Fruit fly (Drosophila melanogaster): ENCODE results near the gene CG15005.

The CG15005 gene

dm6 chr3L:4230357-4230901 lies 26.3 kb upstream of the CG15005 start (continued):
- TF ChIP-seq jigr1 (GFP tag; IDR thresholded peaks at IDR 0.05) (peak; percentile 89), CG17802 (tag; optimal IDR thresholded peaks at IDR 0.05) (peak; percentile 79), Scr (GFP tag; IDR thresholded peaks at IDR 0.05; ENCODE audit: partially characterized antibody) (no peak), CG12942 (GFP tag; optimal IDR thresholded peaks at IDR 0.05) (peak; percentile 91), fd96Cb (tag; optimal IDR thresholded peaks at IDR 0.05) (peak; percentile 97), Six4 (GFP tag; optimal IDR thresholded peaks at IDR 0.05) (peak; percentile 94), corto (GFP tag; optimal IDR thresholded peaks at IDR 0.05) (no peak), Meics (GFP tag; optimal IDR thresholded peaks at IDR 0.05) (peak; percentile 67), CG14050 (GFP tag; IDR thresholded peaks at IDR 0.05) (peak; percentile 82), Neu2 (GFP tag; optimal IDR thresholded peaks at IDR 0.05; ENCODE audit: borderline replicate concordance) (peak; percentile 93), CG34376 (GFP tag; optimal IDR thresholded peaks at IDR 0.05) (peak; percentile 26), repo (GFP tag; optimal IDR thresholded peaks at IDR 0.05) (peak; percentile 93), Nf-YC (tag; optimal IDR thresholded peaks at IDR 0.05) (peak; percentile 71), Kr (GFP tag; optimal IDR thresholded peaks at IDR 0.05) (peak; percentile 96), Hsf (GFP tag; optimal IDR thresholded peaks at IDR 0.05) (peak; percentile 95), MBD-R2 (GFP tag; IDR thresholded peaks at IDR 0.05) (peak; percentile 27; the same call in 1 of the 2 replicates), CG16779 (GFP tag; IDR thresholded peaks at IDR 0.05) (no peak), tgo (GFP tag; IDR thresholded peaks at IDR 0.05) (peak; percentile 88), CG10321 (GFP tag; IDR thresholded peaks at IDR 0.05) (peak; percentile 36; the same call in 1 of the 2 replicates), CG4854 (GFP tag; optimal IDR thresholded peaks at IDR 0.05) (peak; percentile 85), CG4424 (GFP tag; optimal IDR thresholded peaks at IDR 0.05) (peak; percentile 96), BtbVII (GFP tag; optimal IDR thresholded peaks at IDR 0.05) (peak; percentile 79), unc-4 (GFP tag; IDR thresholded peaks at IDR 0.05; ENCODE audit: partially characterized antibody) (no peak), CG10366 (GFP tag; IDR thresholded peaks at IDR 0.05) (peak; percentile 83), CrebB (tag; optimal IDR thresholded peaks at IDR 0.05) (peak; percentile 83), inv (GFP tag; IDR thresholded peaks at IDR 0.05; ENCODE audit: partially characterized antibody) (no peak), wek (GFP tag; optimal IDR thresholded peaks at IDR 0.05) (peak; percentile 78), CG4404 (GFP tag; IDR thresholded peaks at IDR 0.05) (peak; percentile 97), sna (GFP tag; IDR thresholded peaks at IDR 0.05; ENCODE audit: partially characterized antibody) (no peak), ken (GFP tag; IDR thresholded peaks at IDR 0.05) (peak; percentile 83), bbx (GFP tag; IDR thresholded peaks at IDR 0.05; ENCODE audit: partially characterized antibody) (no peak), Hmr (GFP tag; optimal IDR thresholded peaks at IDR 0.05) (peak; percentile 59), B-H2 (GFP tag; optimal IDR thresholded peaks at IDR 0.05) (no peak), pb (GFP tag; optimal IDR thresholded peaks at IDR 0.05) (peak; percentile 92), z (GFP tag; IDR thresholded peaks at IDR 0.05) (0 out of 3 replicates have a peak, but pooled peaks have one; percentile 27), da (GFP tag; optimal IDR thresholded peaks at IDR 0.05) (peak; percentile 76), Hmx (GFP tag; optimal IDR thresholded peaks at IDR 0.05) (peak; percentile 70), dimm (GFP tag; IDR thresholded peaks at IDR 0.05) (peak; percentile 71), Adf1 (GFP tag; IDR thresholded peaks at IDR 0.05) (no peak), CG18599 (GFP tag; optimal IDR thresholded peaks at IDR 0.05) (peak; percentile 80), vnd (GFP tag; IDR thresholded peaks at IDR 0.05; ENCODE audit: partially characterized antibody) (no peak), Lpt (GFP tag; optimal IDR thresholded peaks at IDR 0.05) (no peak), CG17385 (GFP tag; optimal IDR thresholded peaks at IDR 0.05) (peak; percentile 86), CG5180 (GFP tag; optimal IDR thresholded peaks at IDR 0.05) (peak; percentile 85), Dbx (GFP tag; IDR thresholded peaks at IDR 0.05) (no peak), CG6654 (GFP tag; optimal IDR thresholded peaks at IDR 0.05) (peak; percentile 82), prd (optimal IDR thresholded peaks at IDR 0.05) (no peak), prd (GFP tag; IDR thresholded peaks at IDR 0.05) (peak; percentile 98), CG9876 (GFP tag; optimal IDR thresholded peaks at IDR 0.05) (peak; percentile 77), D19B (GFP tag; optimal IDR thresholded peaks at IDR 0.05) (no peak)
